Fruit fly (Drosophila melanogaster) whole organism, embryonic: Measurements from ENCODE around the gene SCCRO.

Source experiments
- Atf6 ChIP-seq: fragments of 200-800 bp; sonication (Bioruptor generic); IDR thresholded peaks from 2 replicates; pipeline ENCODE4 v1.3.6; 2022; ENCODE audit warnings: missing biosample characterization, missing genetic modification characterization
- CG10267 ChIP-seq: fragments of 200-800 bp; sonication (Bioruptor generic); optimal IDR thresholded peaks from 2 replicates; lab custom pipeline; 2018; ENCODE audit warnings: missing biosample characterization, mild to moderate bottlenecking, missing genetic modification characterization, moderate library complexity
- CG10366 ChIP-seq: fragments of 200-800 bp; sonication (Bioruptor generic); IDR thresholded peaks from 2 replicates; pipeline ENCODE4 v1.3.6; 2022; ENCODE audit warnings: missing biosample characterization, missing genetic modification characterization
- CG1233 ChIP-seq: fragments of 200-800 bp; sonication (Bioruptor generic); optimal IDR thresholded peaks from 4 replicates; lab custom pipeline; 2018; ENCODE audit warnings: missing biosample characterization, mild to moderate bottlenecking, missing genetic modification characterization
- CG13775 ChIP-seq: fragments of 200-800 bp; sonication (Bioruptor generic); optimal IDR thresholded peaks from 3 replicates; lab custom pipeline; 2017; ENCODE audit warnings: missing biosample characterization, mild to moderate bottlenecking, missing genetic modification characterization
- CG1529 ChIP-seq: fragments of 200-800 bp; sonication (Bioruptor generic); optimal IDR thresholded peaks from 3 replicates; lab custom pipeline; 2018; ENCODE audit warnings: missing biosample characterization, missing genetic modification characterization
- CG15514 ChIP-seq: fragments of 200-800 bp; sonication (Bioruptor generic); optimal IDR thresholded peaks from 3 replicates; lab custom pipeline; 2017; ENCODE audit warnings: missing biosample characterization, missing genetic modification characterization, mild to moderate bottlenecking, moderate library complexity, missing genetic modification reagents
- CG2120 ChIP-seq: fragments of 200-800 bp; sonication (Bioruptor generic); optimal IDR thresholded peaks from 3 replicates; lab custom pipeline; 2016; ENCODE audit warnings: missing biosample characterization, missing genetic modification characterization
- CG2875 ChIP-seq: fragments of 200-800 bp; sonication (Bioruptor generic); optimal IDR thresholded peaks from 2 replicates; lab custom pipeline; 2017; ENCODE audit warnings: missing biosample characterization, mild to moderate bottlenecking, missing genetic modification characterization, missing genetic modification reagents
- CG30020 ChIP-seq: fragments of 200-800 bp; optimal IDR thresholded peaks from 2 replicates; lab custom pipeline; 2019; ENCODE audit warnings: missing biosample characterization, mild to moderate bottlenecking, missing genetic modification characterization, moderate library complexity
- CG30403 ChIP-seq: fragments of 200-800 bp; sonication (Bioruptor generic); optimal IDR thresholded peaks from 3 replicates; lab custom pipeline; 2016; ENCODE audit warnings: missing biosample characterization, missing genetic modification characterization
- CG30431 ChIP-seq: fragments of 200-800 bp; sonication (Bioruptor generic); optimal IDR thresholded peaks from 2 replicates; lab custom pipeline; 2017; ENCODE audit warnings: missing biosample characterization, missing genetic modification characterization
- CG32532 ChIP-seq: fragments of 200-800 bp; sonication (Bioruptor generic); IDR thresholded peaks from 2 replicates; pipeline ENCODE4 v1.3.6; 2022; ENCODE audit warnings: missing biosample characterization, missing genetic modification characterization
- CG4282 ChIP-seq: fragments of 200-800 bp; sonication (Bioruptor generic); optimal IDR thresholded peaks from 2 replicates; lab custom pipeline; 2016; ENCODE audit warnings: missing biosample characterization, missing genetic modification characterization
- CG4360 ChIP-seq: fragments of 200-800 bp; sonication (Bioruptor generic); IDR thresholded peaks from 2 replicates; pipeline ENCODE4 v1.3.6; 2022; ENCODE audit warnings: missing biosample characterization, missing genetic modification characterization
- CG4617 ChIP-seq: fragments of 200-800 bp; sonication (Bioruptor generic); optimal IDR thresholded peaks from 3 replicates; lab custom pipeline; 2016; ENCODE audit warnings: missing biosample characterization, missing genetic modification characterization, borderline replicate concordance
- CG7372 ChIP-seq: fragments of 200-800 bp; sonication (Bioruptor generic); IDR thresholded peaks from 2 replicates; pipeline ENCODE4 v1.3.6; 2022; ENCODE audit warnings: missing biosample characterization, missing genetic modification characterization
- CG8281 ChIP-seq: fragments of 200-800 bp; sonication (Bioruptor generic); optimal IDR thresholded peaks from 2 replicates; lab custom pipeline; 2018; ENCODE audit warnings: missing biosample characterization, mild to moderate bottlenecking, missing genetic modification characterization, moderate library complexity
- CG8944 ChIP-seq: fragments of 200-800 bp; sonication (Bioruptor generic); optimal IDR thresholded peaks from 3 replicates; lab custom pipeline; 2016; ENCODE audit warnings: missing biosample characterization, missing genetic modification characterization
- CG9932 ChIP-seq: fragments of 200-800 bp; sonication (Bioruptor generic); IDR thresholded peaks from 2 replicates; pipeline ENCODE4 v1.3.6; 2022; ENCODE audit warnings: missing biosample characterization, missing genetic modification characterization
- Dbx ChIP-seq: fragments of 200-800 bp; sonication (Bioruptor generic); IDR thresholded peaks from 3 replicates; pipeline ENCODE4 v1.3.6; 2022; ENCODE audit warnings: missing biosample characterization, missing genetic modification characterization
- E2f2 ChIP-seq: fragments of 200-800 bp; sonication (Bioruptor generic); IDR thresholded peaks from 2 replicates; pipeline ENCODE4 v1.3.6; 2022; ENCODE audit warnings: missing biosample characterization, missing genetic modification characterization
- H2.0 ChIP-seq: fragments of 200-800 bp; sonication (Bioruptor generic); IDR thresholded peaks from 2 replicates; pipeline ENCODE4 v1.3.6; 2022; ENCODE audit warnings: missing biosample characterization, missing genetic modification characterization
- Hr39 ChIP-seq: fragments of >200 bp; optimal IDR thresholded peaks from 2 replicates; lab custom pipeline; 2017
- Hsf ChIP-seq: fragments of 200-800 bp; sonication (Bioruptor generic); optimal IDR thresholded peaks from 3 replicates; lab custom pipeline; 2016; ENCODE audit warnings: missing biosample characterization, missing genetic modification characterization
- Lpt ChIP-seq: fragments of >200 bp; optimal IDR thresholded peaks from 2 replicates; lab custom pipeline; 2018; ENCODE audit warnings: missing biosample characterization, missing genetic modification characterization
- MTF-1 ChIP-seq: fragments of 200-800 bp; sonication (Bioruptor generic); optimal IDR thresholded peaks from 2 replicates; lab custom pipeline; 2018; ENCODE audit warnings: missing biosample characterization, mild to moderate bottlenecking, missing genetic modification characterization, borderline replicate concordance
- Myb ChIP-seq: fragments of 200-800 bp; sonication (Bioruptor generic); optimal IDR thresholded peaks from 2 replicates; lab custom pipeline; 2016; ENCODE audit warnings: missing biosample characterization, missing genetic modification characterization
- Opbp ChIP-seq: fragments of 200-800 bp; sonication (Bioruptor generic); IDR thresholded peaks from 3 replicates; pipeline ENCODE4 v1.3.6; 2022; ENCODE audit warnings: missing biosample characterization, missing genetic modification characterization; ENCODE audit not compliant: partially characterized antibody
- Pdp1 ChIP-seq, 2 experiments: fragments of 200-800 bp; sonication (Bioruptor generic); optimal IDR thresholded peaks; 3 replicates each; lab custom pipeline; 2016; ENCODE audit warnings: missing biosample characterization in 2 of 2, missing genetic modification characterization in 2 of 2, mild to moderate bottlenecking in 1 of 2, moderate library complexity in 1 of 2
- Poxn ChIP-seq: fragments of 200-800 bp; sonication (Bioruptor generic); IDR thresholded peaks from 2 replicates; pipeline ENCODE4 v1.3.6; 2022; ENCODE audit warnings: missing biosample characterization, missing genetic modification characterization
- Ssrp ChIP-seq: fragments of 200-800 bp; sonication (Bioruptor generic); optimal IDR thresholded peaks from 2 replicates; lab custom pipeline; 2018; ENCODE audit warnings: missing biosample characterization, mild to moderate bottlenecking, missing genetic modification characterization, moderate library complexity
- Stat92E ChIP-seq, 3 experiments: fragments of >200 bp in 2 of 3; fragments of 200-800 bp in 1 of 3; sonication (Bioruptor generic) in 1 of 3; optimal IDR thresholded peaks; 2 replicates each; lab custom pipeline; 2017 to 2019; ENCODE audit warnings: missing biosample characterization in 3 of 3, missing genetic modification characterization in 3 of 3, mild to moderate bottlenecking in 1 of 3, moderate library complexity in 1 of 3
- Xbp1 ChIP-seq: fragments of 200-800 bp; sonication (Bioruptor generic); optimal IDR thresholded peaks from 3 replicates; lab custom pipeline; 2016; ENCODE audit warnings: missing biosample characterization, mild to moderate bottlenecking, missing genetic modification characterization
- aop ChIP-seq: fragments of 200-800 bp; sonication (Bioruptor generic); IDR thresholded peaks from 2 replicates; pipeline ENCODE4 v1.3.6; 2022; ENCODE audit warnings: missing biosample characterization, missing genetic modification characterization
- cato ChIP-seq: fragments of 200-800 bp; sonication (Bioruptor generic); optimal IDR thresholded peaks from 2 replicates; lab custom pipeline; 2016; ENCODE audit warnings: missing biosample characterization, missing genetic modification characterization, borderline replicate concordance
- chinmo ChIP-seq: fragments of 200-800 bp; sonication (Bioruptor generic); IDR thresholded peaks from 4 replicates; pipeline ENCODE4 v1.3.6; 2022; ENCODE audit warnings: missing biosample characterization, missing genetic modification characterization; ENCODE audit not compliant: partially characterized antibody
- ci ChIP-seq: fragments of 200-800 bp; sonication (Bioruptor generic); IDR thresholded peaks from 3 replicates; pipeline ENCODE4 v1.3.6; 2022; ENCODE audit warnings: missing biosample characterization, missing genetic modification characterization
- dimm ChIP-seq: fragments of 200-800 bp; sonication (Bioruptor generic); IDR thresholded peaks from 2 replicates; pipeline ENCODE4 v1.3.6; 2022; ENCODE audit warnings: missing biosample characterization, missing genetic modification characterization
- dpn ChIP-seq, 2 experiments: fragments of 200-800 bp; sonication (Bioruptor generic); optimal IDR thresholded peaks; 3 replicates each; lab custom pipeline; 2016; ENCODE audit warnings: missing biosample characterization in 2 of 2, missing genetic modification characterization in 2 of 2
- exex ChIP-seq: fragments of 200-800 bp; sonication (Bioruptor generic); optimal IDR thresholded peaks from 4 replicates; lab custom pipeline; 2018; ENCODE audit warnings: missing biosample characterization, mild to moderate bottlenecking, missing genetic modification characterization, moderate library complexity
- gfzf ChIP-seq: fragments of 200-800 bp; sonication (Bioruptor generic); optimal IDR thresholded peaks from 2 replicates; lab custom pipeline; 2016; ENCODE audit warnings: missing biosample characterization, mild to moderate bottlenecking, missing genetic modification characterization, moderate library complexity
- gro ChIP-seq: fragments of 200-800 bp; sonication (Bioruptor generic); optimal IDR thresholded peaks from 2 replicates; lab custom pipeline; 2016; ENCODE audit warnings: missing biosample characterization, missing genetic modification characterization
- mld ChIP-seq: fragments of 200-800 bp; sonication (Bioruptor generic); IDR thresholded peaks from 3 replicates; pipeline ENCODE4 v1.3.6; 2022; ENCODE audit warnings: missing biosample characterization, missing genetic modification characterization; ENCODE audit not compliant: partially characterized antibody
- nmo ChIP-seq: fragments of 200-800 bp; sonication (Bioruptor generic); optimal IDR thresholded peaks from 2 replicates; lab custom pipeline; 2018; ENCODE audit warnings: missing biosample characterization, mild to moderate bottlenecking, missing genetic modification characterization, moderate library complexity
- pb ChIP-seq: fragments of 200-800 bp; sonication (Bioruptor generic); optimal IDR thresholded peaks from 3 replicates; lab custom pipeline; 2016; ENCODE audit warnings: missing biosample characterization, missing genetic modification characterization
- sisA ChIP-seq: fragments of 200-800 bp; sonication (Bioruptor generic); IDR thresholded peaks from 2 replicates; pipeline ENCODE4 v1.3.6; 2022; ENCODE audit warnings: missing biosample characterization, missing genetic modification characterization
- stwl ChIP-seq: fragments of 200-800 bp; sonication (Bioruptor generic); optimal IDR thresholded peaks from 3 replicates; lab custom pipeline; 2018; ENCODE audit warnings: missing biosample characterization, mild to moderate bottlenecking, missing genetic modification characterization, moderate library complexity
- vfl ChIP-seq: fragments of 200-800 bp; sonication (Bioruptor generic); optimal IDR thresholded peaks from 2 replicates; lab custom pipeline; 2016; ENCODE audit warnings: missing biosample characterization, missing genetic modification characterization
- zfh2 ChIP-seq: fragments of 200-800 bp; sonication (Bioruptor generic); optimal IDR thresholded peaks from 2 replicates; lab custom pipeline; 2016; ENCODE audit warnings: missing biosample characterization, missing genetic modification characterization

SCCRO gene

DNA sequence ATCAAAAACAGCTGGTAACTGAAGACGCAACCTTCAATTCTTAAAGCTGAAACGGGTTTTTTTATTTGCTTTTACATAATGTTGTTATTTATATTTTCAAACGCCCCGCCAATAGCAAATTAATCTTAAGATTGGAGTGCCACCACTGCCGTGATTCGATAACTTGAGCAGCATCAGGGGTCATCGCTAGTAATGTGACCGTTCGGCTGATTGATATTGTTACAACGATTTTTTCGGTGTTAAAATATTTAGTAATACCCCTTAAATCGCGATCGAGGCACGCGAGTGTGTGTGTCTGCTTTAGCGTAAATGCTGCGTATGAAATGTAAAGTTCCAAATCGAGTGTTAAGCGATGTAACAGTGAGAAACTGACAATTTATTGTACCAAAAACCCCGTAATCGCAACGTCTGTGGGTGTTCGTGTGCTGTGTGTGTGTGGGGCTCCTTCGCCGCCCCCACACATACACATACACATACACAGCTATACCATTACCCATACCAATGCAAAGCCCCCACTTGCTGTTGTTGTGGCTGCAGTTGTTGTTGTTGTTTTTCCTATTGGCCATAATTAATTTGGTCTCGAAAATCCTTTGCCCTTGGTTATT is 2.7 kb downstream of the SCCRO start, which contains the start of gene dop (continued):
- TF ChIP-seq exex (tag; lab: Kevin White, UChicago) (no peak), gfzf (GFP tag; lab: Kevin White, UChicago) (peak; percentile 72), gro (peak; percentile 61), Atf6 (GFP tag; lab: Robert Waterston, UW) (peak; percentile 11; the same call in 1 of the 2 replicates), Pdp1 (GFP tag; optimal IDR thresholded peaks at IDR 0.05; lab: Kevin White, UChicago) (peak in 1 of 2 experiments; percentile 90), CG1233 (GFP tag; lab: Kevin White, UChicago) (no peak), CG32532 (GFP tag; lab: Robert Waterston, UW) (peak; percentile 49; the same call in 1 of the 2 replicates), chinmo (GFP tag; lab: Robert Waterston, UW) (0 out of 4 replicates have a peak, but pooled peaks have one; percentile 25), CG4282 (GFP tag; lab: Kevin White, UChicago) (no peak), Hsf (GFP tag; lab: Kevin White, UChicago) (peak; percentile 39), CG10267 (peak; percentile 54), CG8944 (peak; percentile 10), CG7372 (GFP tag; lab: Robert Waterston, UW) (no peak), H2.0 (no peak), pb (GFP tag; lab: Kevin White, UChicago) (no peak), nmo (GFP tag; lab: Kevin White, UChicago) (peak; percentile 30), ci (peak; percentile 30; the same call in 1 of the 3 replicates), Myb (GFP tag; lab: Kevin White, UChicago) (peak; percentile 49), Stat92E (GFP tag; optimal IDR thresholded peaks at IDR 0.05; lab: Kevin White, UChicago) (no peak), aop (GFP tag; lab: Robert Waterston, UW) (no peak), mld (GFP tag; lab: Robert Waterston, UW) (0 out of 3 replicates have a peak, but pooled peaks have one; percentile 35), cato (GFP tag; lab: Kevin White, UChicago) (no peak), CG30403 (GFP tag; lab: Kevin White, UChicago) (peak; percentile 23), sisA (GFP tag; lab: Robert Waterston, UW) (no peak), vfl (GFP tag; lab: Kevin White, UChicago) (peak; percentile 7), CG2120 (GFP tag; lab: Kevin White, UChicago) (peak; percentile 35), dimm (GFP tag; lab: Robert Waterston, UW) (no peak), CG1529 (GFP tag; lab: Kevin White, UChicago) (no peak), dpn (GFP tag; optimal IDR thresholded peaks at IDR 0.05; lab: Kevin White, UChicago) (peak; percentile 13 to 30), CG30020 (tag; lab: Kevin White, UChicago) (peak; percentile 40), CG30431 (no peak), CG4360 (GFP tag; lab: Robert Waterston, UW) (peak; percentile 94), CG15514 (GFP tag; lab: Kevin White, UChicago) (peak; percentile 61), Xbp1 (GFP tag; lab: Kevin White, UChicago) (peak; percentile 25), CG9932 (GFP tag; lab: Robert Waterston, UW) (peak; percentile 62), Ssrp (tag; lab: Kevin White, UChicago) (no peak), Dbx (0 out of 3 replicates have a peak, but pooled peaks have one; percentile 35), stwl (tag; lab: Kevin White, UChicago) (peak; percentile 53), MTF-1 (GFP tag; lab: Kevin White, UChicago) (no peak), Lpt (GFP tag; lab: Kevin White, UChicago) (no peak), CG10366 (GFP tag; lab: Robert Waterston, UW) (no peak), Poxn (no peak), Hr39 (lab: Kevin White, UChicago) (no peak), CG2875 (GFP tag; lab: Kevin White, UChicago) (no peak), Opbp (GFP tag; lab: Robert Waterston, UW) (peak; percentile 50; the same call in 1 of the 3 replicates), E2f2 (GFP tag; lab: Robert Waterston, UW) (peak; percentile 88), CG4617 (GFP tag; lab: Kevin White, UChicago) (peak; percentile 59), CG13775 (peak; percentile 7), CG8281 (tag; lab: Kevin White, UChicago) (no peak), zfh2 (peak; percentile 44)
